Worm (Caenorhabditis elegans) whole organism, late embryonic: Measurements from ENCODE around the gene ztf-18.

ENCODE experiments used
- C08G9.2 ChIP-seq: sonication (generic microtip); optimal IDR thresholded peaks from 2 replicates; lab custom pipeline; 2016; ENCODE audit warnings: mild to moderate bottlenecking, missing genetic modification characterization, moderate library complexity, missing compliant biosample characterization
- C38D4.7 ChIP-seq: fragments of 200-800 bp; sonication (Bioruptor generic); optimal IDR thresholded peaks from 2 replicates; lab custom pipeline; 2018; ENCODE audit warnings: mild to moderate bottlenecking, missing genetic modification characterization, moderate library complexity, missing compliant biosample characterization
- F13H6.1 ChIP-seq: sonication (generic microtip); optimal IDR thresholded peaks from 2 replicates; lab custom pipeline; 2016; ENCODE audit warnings: missing genetic modification characterization, missing compliant biosample characterization
- K02D7.2 ChIP-seq: sonication (generic microtip); optimal IDR thresholded peaks from 2 replicates; lab custom pipeline; 2017; ENCODE audit warnings: mild to moderate bottlenecking, missing genetic modification characterization, missing compliant biosample characterization
- T23F11.4 ChIP-seq: fragments of 200-800 bp; sonication (Bioruptor generic); optimal IDR thresholded peaks from 2 replicates; lab custom pipeline; 2018; ENCODE audit warnings: mild to moderate bottlenecking, missing genetic modification characterization, missing compliant biosample characterization
- Y22D7AL.16 ChIP-seq: sonication (generic microtip); optimal IDR thresholded peaks from 2 replicates; lab custom pipeline; 2016; ENCODE audit warnings: missing genetic modification characterization, missing compliant biosample characterization
- ceh-14 ChIP-seq: sonication (generic microtip); optimal IDR thresholded peaks from 2 replicates; lab custom pipeline; 2016; ENCODE audit warnings: missing genotype, missing genetic modification characterization, missing compliant biosample characterization
- ceh-18 ChIP-seq: sonication (generic microtip); optimal IDR thresholded peaks from 2 replicates; lab custom pipeline; 2016; ENCODE audit warnings: missing genetic modification characterization, missing compliant biosample characterization
- ceh-19 ChIP-seq: fragments of 200-800 bp; sonication (Bioruptor generic); optimal IDR thresholded peaks from 2 replicates; lab custom pipeline; 2018; ENCODE audit warnings: mild to moderate bottlenecking, missing genetic modification characterization, missing compliant biosample characterization
- ceh-2 ChIP-seq: sonication (generic microtip); optimal IDR thresholded peaks from 2 replicates; lab custom pipeline; 2016; ENCODE audit warnings: missing genotype, missing genetic modification characterization, missing compliant biosample characterization
- ceh-24 ChIP-seq: sonication (generic microtip); optimal IDR thresholded peaks from 2 replicates; lab custom pipeline; 2016; ENCODE audit warnings: mild to moderate bottlenecking, missing genetic modification characterization, missing compliant biosample characterization
- ceh-31 ChIP-seq: sonication (generic microtip); optimal IDR thresholded peaks from 2 replicates; lab custom pipeline; 2016; ENCODE audit warnings: missing genetic modification characterization, missing compliant biosample characterization
- ceh-34 ChIP-seq: sonication (generic microtip); optimal IDR thresholded peaks from 2 replicates; lab custom pipeline; 2016; ENCODE audit warnings: mild to moderate bottlenecking, missing genetic modification characterization, missing compliant biosample characterization
- ceh-48 ChIP-seq: sonication (generic microtip); optimal IDR thresholded peaks from 2 replicates; lab custom pipeline; 2016; ENCODE audit warnings: missing genetic modification characterization, inconsistent platforms, missing compliant biosample characterization
- ceh-6 ChIP-seq: fragments of 200-800 bp; sonication (Bioruptor generic); optimal IDR thresholded peaks from 2 replicates; lab custom pipeline; 2018; ENCODE audit warnings: mild to moderate bottlenecking, missing genetic modification characterization, missing compliant biosample characterization
- che-1 ChIP-seq: sonication (generic microtip); optimal IDR thresholded peaks from 2 replicates; lab custom pipeline; 2016; ENCODE audit warnings: mild to moderate bottlenecking, missing genetic modification characterization, missing compliant biosample characterization
- elt-2 ChIP-seq: sonication (generic microtip); optimal IDR thresholded peaks from 2 replicates; lab custom pipeline; 2016; ENCODE audit warnings: missing genetic modification reagents, missing genetic modification characterization, missing compliant biosample characterization
- elt-4 ChIP-seq: sonication (generic microtip); optimal IDR thresholded peaks from 2 replicates; lab custom pipeline; 2016; ENCODE audit warnings: missing genetic modification characterization, missing compliant biosample characterization
- ets-4 ChIP-seq: sonication (generic microtip); optimal IDR thresholded peaks from 2 replicates; lab custom pipeline; 2016; ENCODE audit warnings: missing genetic modification characterization, missing compliant biosample characterization
- eyg-1 ChIP-seq: sonication (generic microtip); optimal IDR thresholded peaks from 2 replicates; lab custom pipeline; 2016; ENCODE audit warnings: missing genotype, missing genetic modification characterization, missing compliant biosample characterization
- fax-1 ChIP-seq: sonication (generic microtip); optimal IDR thresholded peaks from 2 replicates; lab custom pipeline; 2016; ENCODE audit warnings: missing genotype, missing genetic modification characterization, missing compliant biosample characterization
- fkh-6 ChIP-seq: sonication (generic microtip); optimal IDR thresholded peaks from 2 replicates; lab custom pipeline; 2016; ENCODE audit warnings: missing genetic modification characterization, missing compliant biosample characterization
- gmeb-2 ChIP-seq: sonication (generic microtip); optimal IDR thresholded peaks from 2 replicates; lab custom pipeline; 2016; ENCODE audit warnings: missing genetic modification characterization, inconsistent platforms, missing compliant biosample characterization
- hlh-13 ChIP-seq: fragments of 200-800 bp; sonication (Bioruptor generic); optimal IDR thresholded peaks from 2 replicates; lab custom pipeline; 2018; ENCODE audit warnings: mild to moderate bottlenecking, missing genetic modification characterization, missing compliant biosample characterization
- hlh-6 ChIP-seq: sonication (generic microtip); optimal IDR thresholded peaks from 2 replicates; lab custom pipeline; 2016; ENCODE audit warnings: missing genotype, missing genetic modification characterization, missing compliant biosample characterization
- hlh-8 ChIP-seq: sonication (generic microtip); optimal IDR thresholded peaks from 2 replicates; lab custom pipeline; 2016; ENCODE audit warnings: missing genotype, missing genetic modification characterization, missing compliant biosample characterization
- lim-6 ChIP-seq: sonication (generic microtip); optimal IDR thresholded peaks from 2 replicates; lab custom pipeline; 2016; ENCODE audit warnings: missing genetic modification characterization, missing compliant biosample characterization
- lin-11 ChIP-seq: fragments of 200-800 bp; sonication (Bioruptor generic); optimal IDR thresholded peaks from 2 replicates; lab custom pipeline; 2018; ENCODE audit warnings: mild to moderate bottlenecking, missing genetic modification characterization, missing compliant biosample characterization
- madf-2 ChIP-seq: sonication (generic microtip); optimal IDR thresholded peaks from 2 replicates; lab custom pipeline; 2017; ENCODE audit warnings: missing genetic modification characterization, missing compliant biosample characterization
- mec-3 ChIP-seq: sonication (generic microtip); optimal IDR thresholded peaks from 2 replicates; lab custom pipeline; 2016; ENCODE audit warnings: borderline replicate concordance, missing genetic modification characterization, missing compliant biosample characterization
- npax-4 ChIP-seq: sonication (generic microtip); optimal IDR thresholded peaks from 2 replicates; lab custom pipeline; 2016; ENCODE audit warnings: missing genetic modification characterization, missing compliant biosample characterization
- pag-3 ChIP-seq: sonication (generic microtip); optimal IDR thresholded peaks from 2 replicates; lab custom pipeline; 2016; ENCODE audit warnings: missing compliant biosample characterization, missing genetic modification characterization, borderline replicate concordance
- pat-9 ChIP-seq: fragments of 200-800 bp; sonication (Bioruptor generic); optimal IDR thresholded peaks from 2 replicates; lab custom pipeline; 2018; ENCODE audit warnings: mild to moderate bottlenecking, missing genetic modification characterization, moderate library complexity, missing compliant biosample characterization
- pha-2 ChIP-seq: sonication (generic microtip); optimal IDR thresholded peaks from 2 replicates; lab custom pipeline; 2017; ENCODE audit warnings: mild to moderate bottlenecking, missing genetic modification characterization, missing compliant biosample characterization
- pqm-1 ChIP-seq: sonication (generic microtip); optimal IDR thresholded peaks from 2 replicates; lab custom pipeline; 2016; ENCODE audit warnings: missing genetic modification characterization, missing compliant biosample characterization
- ref-2 ChIP-seq: sonication (generic microtip); optimal IDR thresholded peaks from 2 replicates; lab custom pipeline; 2016; ENCODE audit warnings: missing genetic modification characterization, missing compliant biosample characterization
- rnt-1 ChIP-seq: sonication (generic microtip); optimal IDR thresholded peaks from 2 replicates; lab custom pipeline; 2016; ENCODE audit warnings: missing genetic modification characterization, missing compliant biosample characterization
- sdc-2 ChIP-seq: sonication (generic microtip); optimal IDR thresholded peaks from 2 replicates; lab custom pipeline; 2016; ENCODE audit warnings: missing genotype, missing genetic modification characterization, missing compliant biosample characterization
- sox-4 ChIP-seq: sonication (generic microtip); optimal IDR thresholded peaks from 2 replicates; lab custom pipeline; 2017; ENCODE audit warnings: mild to moderate bottlenecking, missing genetic modification characterization, inconsistent platforms, missing compliant biosample characterization
- syd-9 ChIP-seq: sonication (generic microtip); optimal IDR thresholded peaks from 2 replicates; lab custom pipeline; 2016; ENCODE audit warnings: mild to moderate bottlenecking, missing genetic modification characterization, moderate library complexity, missing compliant biosample characterization
- tbx-2 ChIP-seq: sonication (generic microtip); optimal IDR thresholded peaks from 2 replicates; lab custom pipeline; 2016; ENCODE audit warnings: missing genetic modification characterization, missing compliant biosample characterization
- tbx-7 ChIP-seq: sonication (generic microtip); optimal IDR thresholded peaks from 2 replicates; lab custom pipeline; 2016; ENCODE audit warnings: missing genotype, missing genetic modification characterization, missing compliant biosample characterization
- ttx-3 ChIP-seq: sonication (generic microtip); optimal IDR thresholded peaks from 2 replicates; lab custom pipeline; 2016; ENCODE audit warnings: missing genetic modification reagents, missing genetic modification characterization, missing compliant biosample characterization
- unc-42 ChIP-seq: sonication (generic microtip); optimal IDR thresholded peaks from 2 replicates; lab custom pipeline; 2016; ENCODE audit warnings: missing genotype, missing genetic modification characterization, missing compliant biosample characterization
- unc-86 ChIP-seq: sonication (generic microtip); optimal IDR thresholded peaks from 2 replicates; lab custom pipeline; 2016; ENCODE audit warnings: missing genetic modification characterization, missing compliant biosample characterization
- zip-5 ChIP-seq: sonication (generic microtip); optimal IDR thresholded peaks from 2 replicates; lab custom pipeline; 2016; ENCODE audit warnings: missing genetic modification characterization, missing compliant biosample characterization
- ztf-16 ChIP-seq: sonication (generic microtip); optimal IDR thresholded peaks from 2 replicates; lab custom pipeline; 2017; ENCODE audit warnings: missing genetic modification characterization, missing compliant biosample characterization

Gene ztf-18

ce11 chrIII:936037-936507, 40.6 kb upstream of the ztf-18 start, which contains the start of gene fbxa-55:
Gene fbxa-55 (minus strand): TSS chrIII:936087.
- no peak for TF ChIP-seq syd-9
- no peak for TF ChIP-seq C38D4.7 (GFP tag; lab: Kevin White, UChicago)

- TF ChIP-seq ceh-2 (tag; lab: Kevin White, UChicago) = peak; percentile 45
- peak; percentile 74 for TF ChIP-seq ceh-48 (tag; lab: Kevin White, UChicago)
- peak; percentile 34 for TF ChIP-seq ceh-18 (tag; lab: Kevin White, UChicago)
- TF ChIP-seq ttx-3 (tag; lab: Kevin White, UChicago) = peak; percentile 41
- peak; percentile 79 for TF ChIP-seq F13H6.1
- peak; percentile 84 for TF ChIP-seq che-1 (tag; lab: Kevin White, UChicago)
- TF ChIP-seq tbx-7 = peak; percentile 62
- TF ChIP-seq tbx-2 = peak; percentile 97
- peak; percentile 32 for TF ChIP-seq ceh-6 (GFP tag; lab: Kevin White, UChicago)
- peak; percentile 63 for TF ChIP-seq syd-9
- TF ChIP-seq pag-3 (tag; lab: Kevin White, UChicago) = peak; percentile 97
- peak; percentile 81 for TF ChIP-seq ceh-31 (tag; lab: Kevin White, UChicago)
- peak; percentile 97 for TF ChIP-seq Y22D7AL.16
- peak; percentile 34 for TF ChIP-seq zip-5 (tag; lab: Kevin White, UChicago)
- peak; percentile 56 for TF ChIP-seq T23F11.4
- TF ChIP-seq pat-9 (tag; lab: Kevin White, UChicago) = peak; percentile 89
- peak; percentile 53 for TF ChIP-seq ref-2 (tag; lab: Kevin White, UChicago)
- TF ChIP-seq lim-6 = peak; percentile 91
- peak; percentile 18 for TF ChIP-seq pha-2
- TF ChIP-seq elt-2 (tag; lab: Kevin White, UChicago) = peak; percentile 19
- TF ChIP-seq rnt-1 (tag; lab: Kevin White, UChicago) = peak; percentile 65
- peak; percentile 95 for TF ChIP-seq hlh-13 (GFP tag; lab: Kevin White, UChicago)
- TF ChIP-seq ceh-34 (tag; lab: Kevin White, UChicago) = peak; percentile 84
- TF ChIP-seq madf-2 (tag; lab: Kevin White, UChicago) = peak; percentile 97
- peak; percentile 83 for TF ChIP-seq ceh-14 (tag; lab: Kevin White, UChicago)
- peak; percentile 96 for TF ChIP-seq pqm-1
- peak; percentile 76 for TF ChIP-seq mec-3
- peak; percentile 72 for TF ChIP-seq sdc-2 (tag; lab: Kevin White, UChicago)
- TF ChIP-seq unc-42 (tag; lab: Kevin White, UChicago) = peak; percentile 67
- TF ChIP-seq C08G9.2 (tag; lab: Kevin White, UChicago) = peak; percentile 76
- TF ChIP-seq elt-4 = peak; percentile 97
- TF ChIP-seq ets-4 (tag; lab: Kevin White, UChicago) = peak; percentile 83
- TF ChIP-seq lin-11 = peak; percentile 94
- peak; percentile 12 for TF ChIP-seq ceh-24 (tag; lab: Kevin White, UChicago)
- TF ChIP-seq sox-4 (tag; lab: Kevin White, UChicago) = peak; percentile 94
- TF ChIP-seq K02D7.2 (tag; lab: Kevin White, UChicago) = peak; percentile 84
- peak; percentile 66 for TF ChIP-seq C38D4.7 (GFP tag; lab: Kevin White, UChicago)
- TF ChIP-seq npax-4 = peak; percentile 79
- TF ChIP-seq fkh-6 (tag; lab: Kevin White, UChicago) = peak; percentile 90
- peak; percentile 80 for TF ChIP-seq gmeb-2 (tag; lab: Kevin White, UChicago)
- peak; percentile 91 for TF ChIP-seq hlh-8 (tag; lab: Kevin White, UChicago)
- peak; percentile 57 for TF ChIP-seq eyg-1 (tag; lab: Kevin White, UChicago)
- TF ChIP-seq ceh-19 (GFP tag; lab: Kevin White, UChicago) = peak; percentile 91
- peak; percentile 35 for TF ChIP-seq unc-86 (tag; lab: Kevin White, UChicago)
- TF ChIP-seq hlh-6 (tag; lab: Kevin White, UChicago) = peak; percentile 88
- TF ChIP-seq fax-1 (tag; lab: Kevin White, UChicago) = peak; percentile 79
- peak; percentile 42 for TF ChIP-seq ztf-16 (tag; lab: Kevin White, UChicago)
Observed at ce11 chrIII:931405-931804, 35.9 kb upstream of the ztf-18 start.
